Fruit fly (Drosophila melanogaster): ENCODE data around the gene CG9289.

DNA sequence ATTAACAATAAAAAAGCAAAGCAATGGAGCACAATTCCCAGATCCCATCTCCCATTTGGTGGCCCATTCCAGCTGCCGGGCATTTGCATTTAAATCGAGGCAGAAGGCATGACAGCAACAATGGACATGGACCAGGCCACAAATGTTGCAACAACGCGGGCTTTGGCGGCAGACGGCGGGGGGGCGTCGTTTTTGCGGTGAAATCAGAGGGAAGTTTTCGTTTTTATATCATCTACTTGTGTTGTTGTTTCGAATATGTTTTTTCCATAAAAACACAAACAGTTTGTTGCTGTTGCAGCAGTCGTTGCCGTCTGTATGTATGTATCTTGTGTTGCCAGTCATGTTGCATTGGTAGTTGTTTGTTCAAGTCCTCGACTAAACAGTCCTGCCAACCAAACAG, 24.6 kb downstream of the CG9289 start:
- TF ChIP-seq CG34367 (tag; optimal IDR thresholded peaks at IDR 0.05) (no peak), CG10348 (GFP tag; IDR thresholded peaks at IDR 0.05) (no peak), CG17806 (tag; optimal IDR thresholded peaks at IDR 0.05) (no peak), rn (GFP tag; IDR thresholded peaks at IDR 0.05) (no peak), CG4496 (GFP tag; IDR thresholded peaks at IDR 0.05) (no peak), CG8159 (tag; optimal IDR thresholded peaks at IDR 0.05) (no peak), CG32121 (GFP tag; IDR thresholded peaks at IDR 0.05) (no peak), D1 (tag; optimal IDR thresholded peaks at IDR 0.05) (no peak), CG14655 (GFP tag; optimal IDR thresholded peaks at IDR 0.05) (no peak), Snoo (tag; optimal IDR thresholded peaks at IDR 0.05) (no peak), gl (tag; optimal IDR thresholded peaks at IDR 0.05) (no peak)

Measured in whole organism, pupa.